Worm (Caenorhabditis elegans) whole organism, L1 larva: Measurements from ENCODE around the gene ZC239.16.

Experiments
- alr-1 ChIP-seq: fragments of 200-800 bp; sonication (Bioruptor generic); optimal IDR thresholded peaks from 2 replicates; lab custom pipeline; 2018; ENCODE audit warnings: borderline replicate concordance, mild to moderate bottlenecking, missing genetic modification characterization, missing compliant biosample characterization
- jun-1 ChIP-seq: fragments of 150-350 bp; optimal IDR thresholded peaks from 2 replicates; lab custom pipeline; 2014; ENCODE audit warnings: missing biosample characterization, missing genetic modification reagents, missing genetic modification characterization
- lin-39 ChIP-seq: fragments of 150-350 bp; optimal IDR thresholded peaks from 2 replicates; lab custom pipeline; 2014; ENCODE audit warnings: missing biosample characterization, missing genetic modification reagents, missing genetic modification characterization
- lsy-2 ChIP-seq, 2 experiments: fragments of 150-350 bp; optimal IDR thresholded peaks; 2 replicates each; lab custom pipeline; 2014; ENCODE audit warnings: missing biosample characterization in 2 of 2, missing genetic modification characterization in 2 of 2
- nhr-28 ChIP-seq: fragments of 150-350 bp; optimal IDR thresholded peaks from 2 replicates; lab custom pipeline; 2014; ENCODE audit warnings: missing biosample characterization, missing genetic modification characterization
- pqm-1 ChIP-seq: sonication (generic microtip); optimal IDR thresholded peaks from 3 replicates; lab custom pipeline; 2017; ENCODE audit warnings: missing biosample characterization, missing genetic modification characterization
- sox-4 ChIP-seq: sonication (generic microtip); optimal IDR thresholded peaks from 2 replicates; lab custom pipeline; 2016; ENCODE audit warnings: missing genetic modification characterization, missing compliant biosample characterization
- sptf-1 ChIP-seq: fragments of 150-350 bp; optimal IDR thresholded peaks from 2 replicates; lab custom pipeline; 2014; ENCODE audit warnings: missing biosample characterization, missing genetic modification characterization
- tlp-1 ChIP-seq: fragments of 150-350 bp; optimal IDR thresholded peaks from 2 replicates; lab custom pipeline; 2014; ENCODE audit warnings: missing biosample characterization, missing genetic modification characterization
- unc-130 ChIP-seq: fragments of 150-350 bp; optimal IDR thresholded peaks from 2 replicates; lab custom pipeline; 2017; ENCODE audit warnings: missing biosample characterization, missing genetic modification characterization, inconsistent platforms
- ztf-4 ChIP-seq: fragments of 150-350 bp; optimal IDR thresholded peaks from 2 replicates; lab custom pipeline; 2014; ENCODE audit warnings: missing biosample characterization, missing genetic modification characterization

DNA sequence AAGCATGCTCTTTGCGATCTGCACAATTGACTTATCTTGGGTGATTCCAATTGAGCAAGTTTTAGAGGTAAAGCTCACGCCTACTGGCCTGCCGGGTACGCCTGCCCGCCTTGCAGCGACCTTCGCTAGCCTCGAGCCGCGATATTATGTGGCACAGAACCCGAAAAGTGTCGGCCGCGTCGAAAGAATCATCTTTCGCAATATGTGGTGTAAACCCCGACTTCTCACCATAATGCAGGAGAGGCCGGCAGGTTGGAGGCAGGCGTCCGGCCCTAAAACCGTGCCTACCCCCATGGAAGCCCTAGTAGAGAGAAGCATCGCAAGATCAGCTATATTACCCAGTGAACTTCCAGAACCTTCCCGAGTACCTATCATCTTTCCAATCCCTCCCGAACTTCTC is 39.3 kb downstream of the ZC239.16 start:
- TF ChIP-seq nhr-28 (tag; lab: Kevin White, UChicago) = no peak
- no peak for TF ChIP-seq pqm-1
- no peak for TF ChIP-seq alr-1 (tag; lab: Kevin White, UChicago)
- no peak for TF ChIP-seq sptf-1 (tag; lab: Kevin White, UChicago)
- no peak for TF ChIP-seq unc-130 (tag; lab: Kevin White, UChicago)
- no peak for TF ChIP-seq jun-1 (tag; lab: Kevin White, UChicago)
- TF ChIP-seq lsy-2 (tag; optimal IDR thresholded peaks at IDR 0.05; lab: Kevin White, UChicago) = no peak
- TF ChIP-seq lin-39 (tag; lab: Kevin White, UChicago) = no peak
- no peak for TF ChIP-seq sox-4
- no peak for TF ChIP-seq tlp-1
- TF ChIP-seq ztf-4 (tag; lab: Kevin White, UChicago) = no peak
